Fruit fly (Drosophila melanogaster): ENCODE measurements around the gene CG31287.

CG31287 gene

dm6 chr3R:16228719-16229704 is 25.8 kb downstream of the CG31287 start (continued):
- TF ChIP-seq CG31627 (GFP tag; optimal IDR thresholded peaks at IDR 0.05) (no peak), Eip93F (GFP tag; optimal IDR thresholded peaks at IDR 0.05) (peak; percentile 44), Eip78C (GFP tag) (peak; percentile 71), Sox102F (GFP tag; optimal IDR thresholded peaks at IDR 0.05) (peak; percentile 50), CG8319 (GFP tag; optimal IDR thresholded peaks at IDR 0.05) (no peak), CG32006 (GFP tag; optimal IDR thresholded peaks at IDR 0.05) (no peak), CG11902 (GFP tag; optimal IDR thresholded peaks at IDR 0.05) (no peak), Blimp-1 (GFP tag; optimal IDR thresholded peaks at IDR 0.05) (peak; percentile 19), CG10669 (GFP tag; optimal IDR thresholded peaks at IDR 0.05) (no peak), Ets96B (tag; optimal IDR thresholded peaks at IDR 0.05) (peak; percentile 40), CG7368 (GFP tag; optimal IDR thresholded peaks at IDR 0.05) (no peak), OdsH (GFP tag; optimal IDR thresholded peaks at IDR 0.05) (no peak), CG11762 (GFP tag; optimal IDR thresholded peaks at IDR 0.05; ENCODE audit: insufficient read depth) (no peak), eg (GFP tag; IDR thresholded peaks at IDR 0.05) (no peak), Sox15 (GFP tag; optimal IDR thresholded peaks at IDR 0.05) (no peak), Hr38 (GFP tag; optimal IDR thresholded peaks at IDR 0.05) (no peak), esn (GFP tag; optimal IDR thresholded peaks at IDR 0.05) (no peak), cyc (GFP tag; optimal IDR thresholded peaks at IDR 0.05) (no peak), CG15336 (GFP tag; IDR thresholded peaks at IDR 0.05) (no peak), CG9139 (GFP tag; optimal IDR thresholded peaks at IDR 0.05) (peak; percentile 74), CG34406 (GFP tag; optimal IDR thresholded peaks at IDR 0.05) (no peak)

dm6 chr3R:16230080-16230670 is 27.0 kb downstream of the CG31287 start:
- TF ChIP-seq Eip78C (GFP tag) (peak; percentile 2), vri (GFP tag; optimal IDR thresholded peaks at IDR 0.05) (peak; percentile 41), fkh (GFP tag; optimal IDR thresholded peaks at IDR 0.05) (peak; percentile 90), fd85E (GFP tag; optimal IDR thresholded peaks at IDR 0.05) (no peak), Gug (GFP tag; IDR thresholded peaks at IDR 0.05) (no peak), svp (GFP tag) (peak; percentile 64)

dm6 chr3R:16231385-16232307 is 28.5 kb downstream of the CG31287 start:
- TF ChIP-seq CG6808 (GFP tag; optimal IDR thresholded peaks at IDR 0.05) (peak; percentile 67), CG11294 (GFP tag; IDR thresholded peaks at IDR 0.05) (no peak), OdsH (GFP tag; optimal IDR thresholded peaks at IDR 0.05) (peak; percentile 79), CG3919 (GFP tag; optimal IDR thresholded peaks at IDR 0.05) (peak; percentile 76), ss (GFP tag; optimal IDR thresholded peaks at IDR 0.05) (peak; percentile 16 to 83), CG8632 (GFP tag; optimal IDR thresholded peaks at IDR 0.05) (peak; percentile 70), Ets96B (tag; optimal IDR thresholded peaks at IDR 0.05) (peak; percentile 64), CG9139 (GFP tag; optimal IDR thresholded peaks at IDR 0.05) (peak; percentile 13), lz (GFP tag; optimal IDR thresholded peaks at IDR 0.05) (peak; percentile 43), Lpt (GFP tag; optimal IDR thresholded peaks at IDR 0.05) (peak; percentile 43), CG7368 (GFP tag; optimal IDR thresholded peaks at IDR 0.05) (peak; percentile 64), CG1621 (tag; optimal IDR thresholded peaks at IDR 0.05) (peak; percentile 33), dac (GFP tag; optimal IDR thresholded peaks at IDR 0.05) (peak; percentile 44), Smox (GFP tag; optimal IDR thresholded peaks at IDR 0.05) (peak; percentile 50), net (GFP tag; optimal IDR thresholded peaks at IDR 0.05) (peak; percentile 74), pdm3 (GFP tag; optimal IDR thresholded peaks at IDR 0.05) (peak; percentile 81), CG16779 (tag; optimal IDR thresholded peaks at IDR 0.05) (peak; percentile 75), CG11762 (GFP tag; optimal IDR thresholded peaks at IDR 0.05; ENCODE audit: insufficient read depth) (peak; percentile 57), CG6163 (GFP tag; IDR thresholded peaks at IDR 0.05) (no peak), CG10631 (GFP tag; optimal IDR thresholded peaks at IDR 0.05) (peak; percentile 73), Met (GFP tag; optimal IDR thresholded peaks at IDR 0.05) (peak; percentile 65), acj6 (GFP tag; optimal IDR thresholded peaks at IDR 0.05) (peak; percentile 80), CG3032 (tag; optimal IDR thresholded peaks at IDR 0.05) (peak; percentile 77), Sox15 (GFP tag; optimal IDR thresholded peaks at IDR 0.05) (peak; percentile 65)

Measured in whole organism, prepupa.